Fruit fly (Drosophila melanogaster) whole organism, embryonic: ENCODE data around the gene CG5388.

Experiments
- Adf1 ChIP-seq: fragments of 200-800 bp; sonication (Bioruptor generic); IDR thresholded peaks from 2 replicates; pipeline ENCODE4 v1.3.6; 2022; ENCODE audit warnings: missing biosample characterization, missing genetic modification characterization
- Blimp-1 ChIP-seq: fragments of 200-800 bp; sonication (Bioruptor generic); optimal IDR thresholded peaks from 3 replicates; lab custom pipeline; 2018; ENCODE audit warnings: missing biosample characterization, missing genetic modification characterization, mild to moderate bottlenecking, moderate library complexity, missing genetic modification reagents
- C15 ChIP-seq: fragments of 200-800 bp; sonication (Bioruptor generic); IDR thresholded peaks from 3 replicates; pipeline ENCODE4 v1.3.6; 2022; ENCODE audit warnings: missing biosample characterization, missing genetic modification characterization
- CG10274 ChIP-seq: fragments of 200-800 bp; sonication (Bioruptor generic); optimal IDR thresholded peaks from 3 replicates; lab custom pipeline; 2017; ENCODE audit warnings: missing biosample characterization, mild to moderate bottlenecking, missing genetic modification characterization
- CG10366 ChIP-seq: fragments of 200-800 bp; sonication (Bioruptor generic); IDR thresholded peaks from 2 replicates; pipeline ENCODE4 v1.3.6; 2022; ENCODE audit warnings: missing biosample characterization, missing genetic modification characterization
- CG10654 ChIP-seq: fragments of 200-800 bp; sonication (Bioruptor generic); optimal IDR thresholded peaks from 2 replicates; lab custom pipeline; 2016; ENCODE audit warnings: missing biosample characterization, missing genetic modification characterization
- CG11085 ChIP-seq: fragments of 200-800 bp; sonication (Bioruptor generic); IDR thresholded peaks from 2 replicates; pipeline ENCODE4 v1.3.6; 2022; ENCODE audit warnings: missing biosample characterization, missing genetic modification characterization
- CG12071 ChIP-seq: fragments of 200-800 bp; sonication (Bioruptor generic); optimal IDR thresholded peaks from 3 replicates; lab custom pipeline; 2018; ENCODE audit warnings: missing biosample characterization, mild to moderate bottlenecking, missing genetic modification characterization
- CG12104 ChIP-seq: fragments of 200-800 bp; sonication (Bioruptor generic); optimal IDR thresholded peaks from 3 replicates; lab custom pipeline; 2016; ENCODE audit warnings: missing biosample characterization, missing genetic modification characterization
- CG12942 ChIP-seq: fragments of 200-800 bp; sonication (Bioruptor generic); optimal IDR thresholded peaks from 3 replicates; lab custom pipeline; 2016; ENCODE audit warnings: missing biosample characterization, missing genetic modification characterization
- CG13287 ChIP-seq: fragments of 200-800 bp; sonication (Bioruptor generic); IDR thresholded peaks from 2 replicates; pipeline ENCODE4 v1.3.6; 2022; ENCODE audit warnings: missing biosample characterization, missing genetic modification characterization; ENCODE audit not compliant: partially characterized antibody
- CG15696 ChIP-seq: fragments of 200-800 bp; sonication (Bioruptor generic); optimal IDR thresholded peaks from 2 replicates; lab custom pipeline; 2019; ENCODE audit warnings: missing biosample characterization, mild to moderate bottlenecking, missing genetic modification characterization, moderate library complexity
- CG1647 ChIP-seq: fragments of 200-800 bp; sonication (Bioruptor generic); optimal IDR thresholded peaks from 3 replicates; lab custom pipeline; 2016; ENCODE audit warnings: missing biosample characterization, missing genetic modification characterization
- CG1792 ChIP-seq: fragments of 200-800 bp; sonication (Bioruptor generic); optimal IDR thresholded peaks from 2 replicates; lab custom pipeline; 2016; ENCODE audit warnings: missing biosample characterization, missing genetic modification characterization
- CG18011 ChIP-seq: fragments of 200-800 bp; sonication (Bioruptor generic); optimal IDR thresholded peaks from 2 replicates; lab custom pipeline; 2017; ENCODE audit warnings: missing biosample characterization, missing genetic modification characterization, mild to moderate bottlenecking, moderate library complexity, missing genotype
- CG2129 ChIP-seq: fragments of 200-800 bp; sonication (Bioruptor generic); IDR thresholded peaks from 2 replicates; pipeline ENCODE4 v1.3.6; 2022; ENCODE audit warnings: missing biosample characterization, missing genetic modification characterization; ENCODE audit not compliant: partially characterized antibody
- CG2889 ChIP-seq: fragments of 200-800 bp; sonication (Bioruptor generic); IDR thresholded peaks from 3 replicates; pipeline ENCODE4 v1.3.6; 2022; ENCODE audit warnings: missing biosample characterization, missing genetic modification characterization
- CG3407 ChIP-seq: fragments of 200-800 bp; sonication (Bioruptor generic); optimal IDR thresholded peaks from 2 replicates; lab custom pipeline; 2018; ENCODE audit warnings: missing biosample characterization, mild to moderate bottlenecking, missing genetic modification characterization
- CG3995 ChIP-seq: fragments of 200-800 bp; sonication (Bioruptor generic); optimal IDR thresholded peaks from 3 replicates; lab custom pipeline; 2016; ENCODE audit warnings: missing biosample characterization, missing genetic modification characterization
- CG4360 ChIP-seq: fragments of 200-800 bp; sonication (Bioruptor generic); IDR thresholded peaks from 2 replicates; pipeline ENCODE4 v1.3.6; 2022; ENCODE audit warnings: missing biosample characterization, missing genetic modification characterization
- CG4617 ChIP-seq: fragments of 200-800 bp; sonication (Bioruptor generic); optimal IDR thresholded peaks from 3 replicates; lab custom pipeline; 2016; ENCODE audit warnings: missing biosample characterization, missing genetic modification characterization, borderline replicate concordance
- CG6175 ChIP-seq: fragments of 200-800 bp; sonication (Bioruptor generic); IDR thresholded peaks from 3 replicates; pipeline ENCODE4 v1.3.6; 2022; ENCODE audit warnings: missing biosample characterization, missing genetic modification characterization
- CG7372 ChIP-seq: fragments of 200-800 bp; sonication (Bioruptor generic); IDR thresholded peaks from 2 replicates; pipeline ENCODE4 v1.3.6; 2022; ENCODE audit warnings: missing biosample characterization, missing genetic modification characterization
- CG7556 ChIP-seq: fragments of 200-800 bp; sonication (Bioruptor generic); optimal IDR thresholded peaks from 2 replicates; lab custom pipeline; 2017; ENCODE audit warnings: missing biosample characterization, mild to moderate bottlenecking, missing genetic modification characterization
- CG7786 ChIP-seq: fragments of 200-800 bp; sonication (Bioruptor generic); optimal IDR thresholded peaks from 2 replicates; lab custom pipeline; 2016; ENCODE audit warnings: missing biosample characterization, missing genetic modification characterization
- HLH4C ChIP-seq: fragments of 200-800 bp; sonication (Bioruptor generic); IDR thresholded peaks from 3 replicates; pipeline ENCODE4 v1.3.6; 2022; ENCODE audit warnings: missing biosample characterization, missing genetic modification characterization; ENCODE audit not compliant: partially characterized antibody
- HLH54F ChIP-seq: fragments of 200-800 bp; sonication (Bioruptor generic); optimal IDR thresholded peaks from 3 replicates; lab custom pipeline; 2016; ENCODE audit warnings: missing biosample characterization, missing genetic modification characterization
- HmgD ChIP-seq: fragments of 200-800 bp; sonication (Bioruptor generic); optimal IDR thresholded peaks from 3 replicates; lab custom pipeline; 2016; ENCODE audit warnings: missing biosample characterization, missing genetic modification characterization
- MTF-1 ChIP-seq: fragments of 200-800 bp; sonication (Bioruptor generic); optimal IDR thresholded peaks from 2 replicates; lab custom pipeline; 2018; ENCODE audit warnings: missing biosample characterization, mild to moderate bottlenecking, missing genetic modification characterization, borderline replicate concordance
- Nf-YA ChIP-seq: fragments of 200-800 bp; sonication (Bioruptor generic); IDR thresholded peaks from 2 replicates; pipeline ENCODE4 v1.3.6; 2022; ENCODE audit warnings: missing biosample characterization, missing genetic modification characterization
- Rx ChIP-seq: fragments of 200-800 bp; sonication (Bioruptor generic); IDR thresholded peaks from 2 replicates; pipeline ENCODE4 v1.3.6; 2022; ENCODE audit warnings: missing biosample characterization, missing genetic modification characterization
- Side ChIP-seq: fragments of 200-800 bp; sonication (Bioruptor generic); optimal IDR thresholded peaks from 2 replicates; lab custom pipeline; 2016; ENCODE audit warnings: missing biosample characterization, missing genetic modification characterization
- ac ChIP-seq: fragments of 200-800 bp; sonication (Bioruptor generic); optimal IDR thresholded peaks from 3 replicates; lab custom pipeline; 2017; ENCODE audit warnings: missing biosample characterization, mild to moderate bottlenecking, missing genetic modification characterization
- ase ChIP-seq: fragments of 200-800 bp; sonication (Bioruptor generic); IDR thresholded peaks from 3 replicates; pipeline ENCODE4 v1.3.6; 2022; ENCODE audit warnings: missing biosample characterization, missing genetic modification characterization
- bbx ChIP-seq: fragments of 200-800 bp; sonication (Bioruptor generic); IDR thresholded peaks from 2 replicates; pipeline ENCODE4 v1.3.6; 2022; ENCODE audit warnings: missing biosample characterization, missing genetic modification characterization; ENCODE audit not compliant: partially characterized antibody
- bigmax ChIP-seq: fragments of 200-800 bp; sonication (Bioruptor generic); optimal IDR thresholded peaks from 2 replicates; lab custom pipeline; 2018; ENCODE audit warnings: missing biosample characterization, mild to moderate bottlenecking, missing genetic modification characterization
- chn ChIP-seq: fragments of 200-800 bp; sonication (Bioruptor generic); optimal IDR thresholded peaks from 2 replicates; lab custom pipeline; 2016; ENCODE audit warnings: missing biosample characterization, missing genetic modification characterization
- crol ChIP-seq: fragments of 200-800 bp; sonication (Bioruptor generic); IDR thresholded peaks from 2 replicates; pipeline ENCODE4 v1.3.6; 2022; ENCODE audit warnings: missing biosample characterization, missing genetic modification characterization
- disco-r ChIP-seq: fragments of 200-800 bp; sonication (Bioruptor generic); optimal IDR thresholded peaks from 2 replicates; lab custom pipeline; 2016; ENCODE audit warnings: missing biosample characterization, missing genetic modification characterization
- ems ChIP-seq: fragments of 200-800 bp; sonication (Bioruptor generic); optimal IDR thresholded peaks from 3 replicates; lab custom pipeline; 2016; ENCODE audit warnings: missing biosample characterization, missing genetic modification characterization
- fd64A ChIP-seq: fragments of 200-800 bp; sonication (Bioruptor generic); optimal IDR thresholded peaks from 3 replicates; lab custom pipeline; 2018; ENCODE audit warnings: missing biosample characterization, mild to moderate bottlenecking, missing genetic modification characterization
- gro ChIP-seq: fragments of 200-800 bp; sonication (Bioruptor generic); optimal IDR thresholded peaks from 2 replicates; lab custom pipeline; 2016; ENCODE audit warnings: missing biosample characterization, missing genetic modification characterization
- hbn ChIP-seq: fragments of 200-800 bp; sonication (Bioruptor generic); IDR thresholded peaks from 2 replicates; pipeline ENCODE4 v1.3.6; 2022; ENCODE audit warnings: missing biosample characterization, missing genetic modification characterization; ENCODE audit not compliant: partially characterized antibody
- inv ChIP-seq: fragments of 200-800 bp; sonication (Bioruptor generic); IDR thresholded peaks from 2 replicates; pipeline ENCODE4 v1.3.6; 2022; ENCODE audit warnings: missing biosample characterization, missing genetic modification characterization; ENCODE audit not compliant: partially characterized antibody
- mam ChIP-seq: fragments of 200-800 bp; sonication (Bioruptor generic); optimal IDR thresholded peaks from 3 replicates; lab custom pipeline; 2016; ENCODE audit warnings: missing biosample characterization, missing genetic modification characterization
- mld ChIP-seq: fragments of 200-800 bp; sonication (Bioruptor generic); IDR thresholded peaks from 3 replicates; pipeline ENCODE4 v1.3.6; 2022; ENCODE audit warnings: missing biosample characterization, missing genetic modification characterization; ENCODE audit not compliant: partially characterized antibody
- repo ChIP-seq: fragments of 200-800 bp; sonication (Bioruptor generic); optimal IDR thresholded peaks from 2 replicates; lab custom pipeline; 2016; ENCODE audit warnings: missing biosample characterization, missing genetic modification characterization
- slbo ChIP-seq: fragments of 200-800 bp; sonication (Bioruptor generic); IDR thresholded peaks from 2 replicates; pipeline ENCODE4 v1.3.6; 2022; ENCODE audit warnings: missing biosample characterization, missing genetic modification characterization
- usp ChIP-seq: fragments of >200 bp; optimal IDR thresholded peaks from 2 replicates; lab custom pipeline; 2017; ENCODE audit warnings: missing biosample characterization, missing genetic modification characterization

Gene CG5388

DNA sequence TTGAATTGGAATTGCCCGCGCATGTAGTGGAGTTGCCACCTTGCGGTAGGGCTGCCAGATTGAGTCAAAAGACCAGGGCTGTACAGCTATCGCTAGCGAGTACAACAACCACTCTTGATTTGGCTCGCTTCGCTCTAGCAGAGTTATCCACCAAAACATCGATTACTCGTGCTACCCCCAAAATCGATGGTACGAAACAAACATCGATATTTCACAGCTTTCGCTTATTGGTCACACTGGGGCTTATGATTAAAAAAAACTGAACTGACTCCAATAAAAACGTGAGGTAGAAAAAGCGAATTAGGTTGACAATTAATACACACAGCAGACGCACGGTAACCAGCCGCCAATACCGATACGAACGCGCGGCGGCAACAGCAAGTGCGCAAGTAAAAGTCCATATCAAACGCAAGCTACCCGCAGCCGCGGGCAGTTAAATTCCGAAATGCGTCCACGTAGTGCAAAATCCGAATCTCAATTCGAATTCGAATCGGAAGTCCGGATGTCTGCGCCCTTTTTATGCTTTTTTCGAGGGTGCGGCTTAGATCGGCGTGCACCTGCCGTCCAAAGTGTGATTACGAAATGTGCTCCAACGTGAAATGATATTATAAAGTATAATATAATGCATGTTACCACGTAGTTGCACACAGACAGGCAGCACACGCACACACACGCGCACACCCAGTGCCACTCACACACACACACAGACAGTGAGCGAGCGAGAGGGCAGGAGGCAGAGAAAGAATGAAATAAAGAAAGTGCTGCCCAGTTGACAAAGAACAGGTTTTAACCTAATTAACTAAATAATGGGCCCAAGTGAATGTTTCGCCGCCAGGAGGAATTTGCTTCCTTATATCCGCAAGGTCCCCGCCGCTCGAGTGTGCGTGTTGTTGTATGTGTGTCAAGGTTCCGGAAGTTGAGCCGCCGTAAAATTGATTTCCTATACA, 16.6 kb upstream of the CG5388 start, which contains the start of gene Sar1 (continued):
- TF ChIP-seq CG4617 (GFP tag; lab: Kevin White, UChicago) (peak; percentile 60), CG11085 (GFP tag; lab: Robert Waterston, UW) (no peak), slbo (GFP tag; lab: Robert Waterston, UW) (peak; percentile 67), CG7786 (peak; percentile 52), HLH4C (GFP tag; lab: Robert Waterston, UW) (peak; percentile 82), bigmax (GFP tag; lab: Kevin White, UChicago) (no peak), CG1792 (peak; percentile 35), mam (GFP tag; lab: Kevin White, UChicago) (peak; percentile 46), CG7372 (GFP tag; lab: Robert Waterston, UW) (no peak), CG10654 (GFP tag; lab: Kevin White, UChicago) (peak; percentile 30), ems (GFP tag; lab: Kevin White, UChicago) (no peak), bbx (peak; percentile 96), fd64A (GFP tag; lab: Kevin White, UChicago) (no peak), usp (GFP tag; lab: Kevin White, UChicago) (no peak), CG3407 (no peak), CG10274 (no peak), MTF-1 (GFP tag; lab: Kevin White, UChicago) (no peak), CG7556 (GFP tag; lab: Kevin White, UChicago) (no peak), CG15696 (no peak), CG12104 (GFP tag; lab: Kevin White, UChicago) (no peak), disco-r (GFP tag; lab: Kevin White, UChicago) (peak; percentile 26), Blimp-1 (GFP tag; lab: Kevin White, UChicago) (peak; percentile 11), gro (GFP tag; lab: Kevin White, UChicago) (peak; percentile 81), repo (peak; percentile 14), mld (GFP tag; lab: Robert Waterston, UW) (peak; percentile 72; the same call in 2 of the 3 replicates), CG13287 (GFP tag; lab: Robert Waterston, UW) (peak; percentile 98), CG2889 (GFP tag; lab: Robert Waterston, UW) (no peak), ase (GFP tag; lab: Robert Waterston, UW) (no peak), CG4360 (no peak), CG18011 (no peak), HLH54F (GFP tag; lab: Kevin White, UChicago) (peak; percentile 23), Nf-YA (GFP tag; lab: Robert Waterston, UW) (no peak), CG1647 (GFP tag; lab: Kevin White, UChicago) (no peak), CG12942 (GFP tag; lab: Kevin White, UChicago) (peak; percentile 8), inv (GFP tag; lab: Robert Waterston, UW) (peak; percentile 89), Adf1 (no peak; the same call in 1 of the 2 replicates), CG10366 (GFP tag; lab: Robert Waterston, UW) (no peak), hbn (GFP tag; lab: Robert Waterston, UW) (peak; percentile 95), Rx (no peak), CG12071 (no peak), CG2129 (GFP tag; lab: Robert Waterston, UW) (peak; percentile 92), crol (GFP tag; lab: Robert Waterston, UW) (0 out of 2 replicates have a peak, but pooled peaks have one; percentile 9), CG3995 (GFP tag; lab: Kevin White, UChicago) (no peak), HmgD (GFP tag; lab: Kevin White, UChicago) (peak; percentile 88), C15 (GFP tag; lab: Robert Waterston, UW) (no peak), chn (GFP tag; lab: Kevin White, UChicago) (no peak), CG6175 (GFP tag; lab: Robert Waterston, UW) (no peak), Side (GFP tag; lab: Kevin White, UChicago) (no peak), ac (GFP tag; lab: Kevin White, UChicago) (no peak)
